Fruit fly (Drosophila melanogaster): ENCODE measurements around the gene Cyp4d14.

- no peak for TF ChIP-seq fkh (GFP tag; optimal IDR thresholded peaks at IDR 0.05)
- no peak for TF ChIP-seq CG1621 (tag; optimal IDR thresholded peaks at IDR 0.05)
Observed at dm6 chrX:2142935-2143312, 32.2 kb downstream of the Cyp4d14 start.
